Fruit fly (Drosophila melanogaster) whole organism, embryonic: ENCODE measurements around the gene Nsun5.

Experiments
- C15 ChIP-seq: fragments of 200-800 bp; sonication (Bioruptor generic); IDR thresholded peaks from 3 replicates; pipeline ENCODE4 v1.3.6; 2022; ENCODE audit warnings: missing biosample characterization, missing genetic modification characterization
- CG10366 ChIP-seq: fragments of 200-800 bp; sonication (Bioruptor generic); IDR thresholded peaks from 2 replicates; pipeline ENCODE4 v1.3.6; 2022; ENCODE audit warnings: missing biosample characterization, missing genetic modification characterization
- CG1233 ChIP-seq: fragments of 200-800 bp; sonication (Bioruptor generic); optimal IDR thresholded peaks from 4 replicates; lab custom pipeline; 2018; ENCODE audit warnings: missing biosample characterization, mild to moderate bottlenecking, missing genetic modification characterization
- CG14050 ChIP-seq: fragments of 200-800 bp; sonication (Bioruptor generic); IDR thresholded peaks from 3 replicates; pipeline ENCODE4 v1.3.6; 2022; ENCODE audit warnings: missing biosample characterization, missing genetic modification characterization
- CG14710 ChIP-seq: fragments of 200-800 bp; sonication (Bioruptor generic); optimal IDR thresholded peaks from 3 replicates; lab custom pipeline; 2019; ENCODE audit warnings: missing biosample characterization, mild to moderate bottlenecking, missing genetic modification characterization, moderate library complexity
- CG18262 ChIP-seq: fragments of 200-800 bp; optimal IDR thresholded peaks from 3 replicates; lab custom pipeline; 2019; ENCODE audit warnings: missing biosample characterization, mild to moderate bottlenecking, missing genetic modification characterization, moderate library complexity
- CG18476 ChIP-seq: fragments of 200-800 bp; sonication (Bioruptor generic); optimal IDR thresholded peaks from 2 replicates; lab custom pipeline; 2016; ENCODE audit warnings: missing biosample characterization, mild to moderate bottlenecking, missing genetic modification characterization
- CG2120 ChIP-seq: fragments of 200-800 bp; sonication (Bioruptor generic); optimal IDR thresholded peaks from 3 replicates; lab custom pipeline; 2016; ENCODE audit warnings: missing biosample characterization, missing genetic modification characterization
- CG2202 ChIP-seq: fragments of 200-800 bp; sonication (Bioruptor generic); optimal IDR thresholded peaks from 2 replicates; lab custom pipeline; 2018; ENCODE audit warnings: missing biosample characterization, mild to moderate bottlenecking, missing genetic modification characterization
- CG2712 ChIP-seq: fragments of 200-800 bp; optimal IDR thresholded peaks from 3 replicates; lab custom pipeline; 2019; ENCODE audit warnings: missing biosample characterization, mild to moderate bottlenecking, missing genetic modification characterization, moderate library complexity
- CG33213 ChIP-seq: fragments of 200-800 bp; sonication (Bioruptor generic); optimal IDR thresholded peaks from 3 replicates; lab custom pipeline; 2016; ENCODE audit warnings: missing biosample characterization, missing genetic modification characterization
- CG43689 ChIP-seq: fragments of 200-800 bp; sonication (Bioruptor generic); IDR thresholded peaks from 2 replicates; pipeline ENCODE4 v1.3.6; 2022; ENCODE audit warnings: missing biosample characterization, missing genetic modification characterization
- CG4424 ChIP-seq: fragments of 200-800 bp; sonication (Bioruptor generic); optimal IDR thresholded peaks from 3 replicates; lab custom pipeline; 2016; ENCODE audit warnings: missing biosample characterization, missing genetic modification characterization
- CG4617 ChIP-seq: fragments of 200-800 bp; sonication (Bioruptor generic); optimal IDR thresholded peaks from 3 replicates; lab custom pipeline; 2016; ENCODE audit warnings: missing biosample characterization, missing genetic modification characterization, borderline replicate concordance
- CG6254 ChIP-seq: fragments of 200-800 bp; sonication (Bioruptor generic); optimal IDR thresholded peaks from 3 replicates; lab custom pipeline; 2017; ENCODE audit warnings: mild to moderate bottlenecking, missing biosample characterization, missing genetic modification reagents, missing genetic modification characterization
- CG6654 ChIP-seq: fragments of 200-800 bp; sonication (Bioruptor generic); optimal IDR thresholded peaks from 2 replicates; lab custom pipeline; 2017; ENCODE audit warnings: missing biosample characterization, mild to moderate bottlenecking, missing genetic modification characterization
- CG7271 ChIP-seq: fragments of 200-800 bp; sonication (Bioruptor generic); optimal IDR thresholded peaks from 2 replicates; lab custom pipeline; 2018; ENCODE audit warnings: missing biosample characterization, mild to moderate bottlenecking, missing genetic modification characterization, moderate library complexity
- CG7556 ChIP-seq: fragments of 200-800 bp; sonication (Bioruptor generic); optimal IDR thresholded peaks from 2 replicates; lab custom pipeline; 2017; ENCODE audit warnings: missing biosample characterization, mild to moderate bottlenecking, missing genetic modification characterization
- CG7987 ChIP-seq: fragments of 200-800 bp; sonication (Bioruptor generic); optimal IDR thresholded peaks from 2 replicates; lab custom pipeline; 2018; ENCODE audit warnings: missing biosample characterization, mild to moderate bottlenecking, missing genetic modification characterization, moderate library complexity
- Dek ChIP-seq: fragments of 200-800 bp; sonication (Bioruptor generic); optimal IDR thresholded peaks from 3 replicates; lab custom pipeline; 2019; ENCODE audit warnings: missing biosample characterization, mild to moderate bottlenecking, missing genetic modification characterization, moderate library complexity
- Elba2 ChIP-seq: fragments of 200-800 bp; sonication (Bioruptor generic); optimal IDR thresholded peaks from 3 replicates; lab custom pipeline; 2016; ENCODE audit warnings: missing biosample characterization, missing genetic modification characterization
- Fer2 ChIP-seq: fragments of 200-800 bp; sonication (Bioruptor generic); optimal IDR thresholded peaks from 2 replicates; lab custom pipeline; 2018; ENCODE audit warnings: missing biosample characterization, mild to moderate bottlenecking, missing genetic modification characterization, moderate library complexity
- Fer3 ChIP-seq: fragments of 200-800 bp; sonication (Bioruptor generic); optimal IDR thresholded peaks from 2 replicates; lab custom pipeline; 2018; ENCODE audit warnings: missing biosample characterization, mild to moderate bottlenecking, missing genetic modification characterization, moderate library complexity
- HHEX ChIP-seq: fragments of 200-800 bp; sonication (Bioruptor generic); optimal IDR thresholded peaks from 3 replicates; lab custom pipeline; 2017; ENCODE audit warnings: missing biosample characterization, mild to moderate bottlenecking, missing genetic modification characterization, missing genetic modification reagents
- HLHmδ ChIP-seq: fragments of 200-800 bp; sonication (Bioruptor generic); optimal IDR thresholded peaks from 2 replicates; lab custom pipeline; 2018; ENCODE audit warnings: missing biosample characterization, mild to moderate bottlenecking, missing genetic modification characterization, moderate library complexity
- Hmx ChIP-seq: fragments of 200-800 bp; sonication (Bioruptor generic); optimal IDR thresholded peaks from 2 replicates; lab custom pipeline; 2016; ENCODE audit warnings: missing biosample characterization, missing genetic modification characterization
- Hr51 ChIP-seq, 2 experiments: fragments of 200-800 bp; sonication (Bioruptor generic); optimal IDR thresholded peaks; 2 replicates in 1 of 2; 3 replicates in 1 of 2; lab custom pipeline; 2016 to 2018; ENCODE audit warnings: missing biosample characterization in 2 of 2, missing genetic modification characterization in 2 of 2, mild to moderate bottlenecking in 1 of 2, moderate library complexity in 1 of 2
- Hr78 ChIP-seq, 2 experiments: fragments of 200-800 bp in 1 of 2; fragments of >200 bp in 1 of 2; sonication (Bioruptor generic) in 1 of 2; optimal IDR thresholded peaks; 2 replicates each; lab custom pipeline; 2017 to 2019; ENCODE audit warnings: missing biosample characterization in 2 of 2, missing genetic modification characterization in 2 of 2, mild to moderate bottlenecking in 1 of 2, moderate library complexity in 1 of 2
- MTF-1 ChIP-seq: fragments of 200-800 bp; sonication (Bioruptor generic); optimal IDR thresholded peaks from 2 replicates; lab custom pipeline; 2018; ENCODE audit warnings: missing biosample characterization, mild to moderate bottlenecking, missing genetic modification characterization, borderline replicate concordance
- Nf-YA ChIP-seq: fragments of 200-800 bp; sonication (Bioruptor generic); IDR thresholded peaks from 2 replicates; pipeline ENCODE4 v1.3.6; 2022; ENCODE audit warnings: missing biosample characterization, missing genetic modification characterization
- Side ChIP-seq: fragments of 200-800 bp; sonication (Bioruptor generic); optimal IDR thresholded peaks from 2 replicates; lab custom pipeline; 2016; ENCODE audit warnings: missing biosample characterization, missing genetic modification characterization
- Sry-δ ChIP-seq: fragments of 200-800 bp; sonication (Bioruptor generic); optimal IDR thresholded peaks from 2 replicates; lab custom pipeline; 2016; ENCODE audit warnings: missing biosample characterization, missing genetic modification characterization
- Trl ChIP-seq, 3 experiments: fragments of >200 bp in 2 of 3; fragments of 200-800 bp in 1 of 3; sonication (Bioruptor generic) in 1 of 3; optimal IDR thresholded peaks; 2 replicates in 1 of 3; 3 replicates in 2 of 3; lab custom pipeline; 2016 to 2017; ENCODE audit warnings: missing biosample characterization in 1 of 3, missing genetic modification characterization in 1 of 3
- YL-1 ChIP-seq: fragments of 200-800 bp; sonication (Bioruptor generic); optimal IDR thresholded peaks from 3 replicates; lab custom pipeline; 2017; ENCODE audit warnings: missing biosample characterization, mild to moderate bottlenecking, missing genetic modification characterization
- abd-A ChIP-seq: fragments of 200-800 bp; sonication (Bioruptor generic); optimal IDR thresholded peaks from 3 replicates; lab custom pipeline; 2019; ENCODE audit warnings: missing biosample characterization, mild to moderate bottlenecking, missing genetic modification characterization, moderate library complexity
- ci ChIP-seq: fragments of 200-800 bp; sonication (Bioruptor generic); IDR thresholded peaks from 3 replicates; pipeline ENCODE4 v1.3.6; 2022; ENCODE audit warnings: missing biosample characterization, missing genetic modification characterization
- crol ChIP-seq: fragments of 200-800 bp; sonication (Bioruptor generic); IDR thresholded peaks from 2 replicates; pipeline ENCODE4 v1.3.6; 2022; ENCODE audit warnings: missing biosample characterization, missing genetic modification characterization
- dysf ChIP-seq: fragments of 200-800 bp; sonication (Bioruptor generic); IDR thresholded peaks from 3 replicates; pipeline ENCODE4 v1.3.6; 2022; ENCODE audit warnings: missing biosample characterization, missing genetic modification characterization
- hb ChIP-seq: fragments of 200-800 bp; sonication (Bioruptor generic); IDR thresholded peaks from 3 replicates; pipeline ENCODE4 v1.3.6; 2022; ENCODE audit warnings: missing biosample characterization, missing genetic modification characterization; ENCODE audit not compliant: partially characterized antibody
- her ChIP-seq: fragments of 200-800 bp; sonication (Bioruptor generic); optimal IDR thresholded peaks from 2 replicates; lab custom pipeline; 2016; ENCODE audit warnings: missing biosample characterization, missing genetic modification characterization
- jumu ChIP-seq: fragments of 200-800 bp; sonication (Bioruptor generic); optimal IDR thresholded peaks from 3 replicates; lab custom pipeline; 2016; ENCODE audit warnings: missing biosample characterization, missing genetic modification characterization
- kay ChIP-seq: fragments of 200-800 bp; sonication (Bioruptor generic); optimal IDR thresholded peaks from 2 replicates; lab custom pipeline; 2016; ENCODE audit warnings: missing biosample characterization, missing genetic modification characterization
- lab ChIP-seq: fragments of 200-800 bp; sonication (Bioruptor generic); optimal IDR thresholded peaks from 3 replicates; lab custom pipeline; 2017; ENCODE audit warnings: missing biosample characterization, missing genetic modification characterization, mild to moderate bottlenecking, moderate library complexity, missing genetic modification reagents
- lov ChIP-seq, 2 experiments: fragments of 200-800 bp in 1 of 2; fragments of >200 bp in 1 of 2; sonication (Bioruptor generic) in 1 of 2; IDR thresholded peaks in 1 of 2; optimal IDR thresholded peaks in 1 of 2; 2 replicates in 1 of 2; 3 replicates in 1 of 2; pipeline versions ENCODE4 v1.3.6 to Lab custom; 2017 to 2022; ENCODE audit warnings: missing biosample characterization in 1 of 2, missing genetic modification characterization in 1 of 2
- pfk ChIP-seq: fragments of 200-800 bp; sonication (Bioruptor generic); optimal IDR thresholded peaks from 2 replicates; lab custom pipeline; 2018; ENCODE audit warnings: missing biosample characterization, mild to moderate bottlenecking, missing genetic modification characterization, moderate library complexity
- ranshi ChIP-seq: fragments of 200-800 bp; sonication (Bioruptor generic); IDR thresholded peaks from 2 replicates; pipeline ENCODE4 v1.3.6; 2022; ENCODE audit warnings: missing biosample characterization, missing genetic modification characterization
- sr ChIP-seq: fragments of 200-800 bp; sonication (Bioruptor generic); IDR thresholded peaks from 3 replicates; pipeline ENCODE4 v1.3.6; 2022; ENCODE audit warnings: missing biosample characterization, missing genetic modification characterization
- toy ChIP-seq: fragments of 200-800 bp; sonication (Bioruptor generic); IDR thresholded peaks from 2 replicates; pipeline ENCODE4 v1.3.6; 2022; ENCODE audit warnings: missing biosample characterization, missing genetic modification characterization
- twi ChIP-seq: fragments of 200-800 bp; optimal IDR thresholded peaks from 2 replicates; lab custom pipeline; 2019; ENCODE audit warnings: missing biosample characterization, mild to moderate bottlenecking, missing genetic modification characterization, moderate library complexity
- zen ChIP-seq: fragments of 200-800 bp; sonication (Bioruptor generic); optimal IDR thresholded peaks from 3 replicates; lab custom pipeline; 2018; ENCODE audit warnings: missing biosample characterization, mild to moderate bottlenecking, missing genetic modification characterization, moderate library complexity

The Nsun5 gene

DNA sequence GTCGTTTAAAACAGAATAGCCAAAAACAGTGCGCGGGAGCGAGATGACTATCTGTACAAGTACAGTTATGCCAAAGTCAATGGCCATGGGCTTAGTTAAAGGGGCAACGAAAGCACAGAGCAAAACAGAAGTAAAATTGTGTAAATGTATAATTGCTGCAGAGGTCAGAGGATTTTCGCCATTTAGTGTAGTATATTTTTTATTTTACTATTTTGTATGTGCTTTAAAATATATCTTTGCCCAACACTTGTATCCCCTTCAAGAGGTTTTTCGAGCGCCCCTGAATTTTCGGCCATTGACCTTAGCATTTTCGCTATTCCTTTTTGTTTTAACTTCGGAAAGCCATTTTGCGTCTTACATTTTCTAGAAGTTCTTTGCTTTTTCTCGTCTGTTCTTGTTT, 4.1 kb downstream of the Nsun5 start (continued):
- TF ChIP-seq HLHmδ (GFP tag; lab: Kevin White, UChicago), result no peak
- no peak for TF ChIP-seq CG14050 (GFP tag; lab: Robert Waterston, UW)
- no peak for TF ChIP-seq toy (GFP tag; lab: Robert Waterston, UW)
- TF ChIP-seq CG1233 (GFP tag; lab: Kevin White, UChicago), result peak; percentile 9
- TF ChIP-seq lov (optimal IDR thresholded peaks at IDR 0.05; lab: Kevin White, UChicago), result no peak
- no peak for TF ChIP-seq lov (GFP tag; IDR thresholded peaks at IDR 0.05; lab: Robert Waterston, UW)
- TF ChIP-seq Fer2, result no peak
- TF ChIP-seq CG7556 (GFP tag; lab: Kevin White, UChicago), result no peak
- no peak for TF ChIP-seq CG2202 (tag; lab: Kevin White, UChicago)
- no peak for TF ChIP-seq Dek (tag; lab: Kevin White, UChicago)
- TF ChIP-seq hb (GFP tag; lab: Robert Waterston, UW), result no peak
- no peak for TF ChIP-seq lab (GFP tag; lab: Kevin White, UChicago)
- no peak for TF ChIP-seq CG6254 (GFP tag; lab: Kevin White, UChicago)
- no peak for TF ChIP-seq CG33213 (GFP tag; lab: Kevin White, UChicago)
- no peak for TF ChIP-seq CG10366 (GFP tag; lab: Robert Waterston, UW)
- no peak for TF ChIP-seq HHEX (GFP tag; lab: Kevin White, UChicago)
- TF ChIP-seq jumu (GFP tag; lab: Kevin White, UChicago), result no peak
- no peak for TF ChIP-seq CG6654 (GFP tag; lab: Kevin White, UChicago)
- TF ChIP-seq MTF-1 (GFP tag; lab: Kevin White, UChicago), result no peak
- no peak for TF ChIP-seq Hr51 (GFP tag; optimal IDR thresholded peaks at IDR 0.05; lab: Kevin White, UChicago)
- TF ChIP-seq ci (GFP tag; lab: Robert Waterston, UW), result peak; percentile 49; the same call in 1 of the 3 replicates
- no peak for TF ChIP-seq her (GFP tag; lab: Kevin White, UChicago)
- no peak for TF ChIP-seq Trl (optimal IDR thresholded peaks at IDR 0.05; lab: Kevin White, UChicago)
- TF ChIP-seq Trl (GFP tag; optimal IDR thresholded peaks at IDR 0.05; lab: Kevin White, UChicago), result no peak
- TF ChIP-seq CG2712, result no peak
- no peak for TF ChIP-seq C15
- TF ChIP-seq Elba2 (GFP tag; lab: Kevin White, UChicago), result no peak
- TF ChIP-seq sr (GFP tag; lab: Robert Waterston, UW), result no peak
- TF ChIP-seq Nf-YA (GFP tag; lab: Robert Waterston, UW), result no peak
- TF ChIP-seq Side, result no peak
- TF ChIP-seq pfk (GFP tag; lab: Kevin White, UChicago), result no peak
- no peak for TF ChIP-seq CG43689 (GFP tag; lab: Robert Waterston, UW)
- TF ChIP-seq YL-1 (GFP tag; lab: Kevin White, UChicago), result no peak
- no peak for TF ChIP-seq kay
- TF ChIP-seq Fer3, result no peak
- TF ChIP-seq dysf, result peak; percentile 22; the same call in 1 of the 3 replicates
- no peak for TF ChIP-seq Hmx (GFP tag; lab: Kevin White, UChicago)
- TF ChIP-seq Sry-δ (GFP tag; lab: Kevin White, UChicago), result no peak
- no peak for TF ChIP-seq CG4424 (GFP tag; lab: Kevin White, UChicago)
- no peak for TF ChIP-seq CG14710
- no peak for TF ChIP-seq CG7271 (tag; lab: Kevin White, UChicago)
- TF ChIP-seq CG2120 (GFP tag; lab: Kevin White, UChicago), result peak; percentile 22
- no peak for TF ChIP-seq CG18476 (GFP tag; lab: Kevin White, UChicago)
- no peak for TF ChIP-seq crol
- peak; percentile 53; the same call in 1 of the 2 replicates for TF ChIP-seq ranshi
- TF ChIP-seq CG18262, result no peak
- no peak for TF ChIP-seq zen (tag; lab: Kevin White, UChicago)
- TF ChIP-seq twi (tag; lab: Kevin White, UChicago), result no peak
- no peak for TF ChIP-seq abd-A (tag; lab: Kevin White, UChicago)
- no peak for TF ChIP-seq Hr78 (GFP tag; optimal IDR thresholded peaks at IDR 0.05; lab: Kevin White, UChicago)
- no peak for TF ChIP-seq CG4617
- no peak for TF ChIP-seq CG7987 (GFP tag; lab: Kevin White, UChicago)
